Worm (Caenorhabditis elegans) whole organism, L2 larva: Measurements from ENCODE around the gene mtcu-2.
A peak's percentile ranks its signal among the peaks of the same experiment; 100 is the strongest.

Experiments
- C34F6.9 ChIP-seq: fragments of 150-350 bp; optimal IDR thresholded peaks from 2 replicates; lab custom pipeline; 2014; ENCODE audit warnings: missing biosample characterization, missing genetic modification characterization
- F13H6.1 ChIP-seq: sonication (generic microtip); optimal IDR thresholded peaks from 2 replicates; lab custom pipeline; 2016; ENCODE audit warnings: missing genetic modification characterization, missing compliant biosample characterization
- R02D3.7 ChIP-seq: fragments of 150-350 bp; optimal IDR thresholded peaks from 2 replicates; lab custom pipeline; 2014; ENCODE audit warnings: missing biosample characterization, missing genetic modification characterization
- Y55F3AM.14 ChIP-seq: fragments of 200-800 bp; sonication (Bioruptor generic); optimal IDR thresholded peaks from 2 replicates; lab custom pipeline; 2018; ENCODE audit warnings: mild to moderate bottlenecking, missing genetic modification characterization, missing compliant biosample characterization
- ZK546.5 ChIP-seq: sonication (generic microtip); optimal IDR thresholded peaks from 2 replicates; lab custom pipeline; 2017; ENCODE audit warnings: missing biosample characterization, missing genetic modification characterization
- alr-1 ChIP-seq: fragments of 150-350 bp; optimal IDR thresholded peaks from 2 replicates; lab custom pipeline; 2014; ENCODE audit warnings: missing biosample characterization, missing genetic modification characterization
- blmp-1 ChIP-seq: sonication (generic microtip); optimal IDR thresholded peaks from 2 replicates; lab custom pipeline; 2017; ENCODE audit warnings: missing genetic modification characterization, mild to moderate bottlenecking, missing compliant biosample characterization, antibody characterized with exemption, moderate library complexity; ENCODE audit not compliant: insufficient read depth
- egl-27 ChIP-seq: sonication (generic microtip); optimal IDR thresholded peaks from 3 replicates; lab custom pipeline; 2017; ENCODE audit warnings: missing biosample characterization, missing genetic modification reagents, missing genetic modification characterization
- lin-11 ChIP-seq: fragments of 150-350 bp; sonication (generic microtip); optimal IDR thresholded peaks from 2 replicates; lab custom pipeline; 2014; ENCODE audit warnings: missing biosample characterization, missing genetic modification characterization, inconsistent platforms, mixed read lengths
- lin-39 ChIP-seq: fragments of 150-350 bp; optimal IDR thresholded peaks from 2 replicates; lab custom pipeline; 2014; ENCODE audit warnings: missing biosample characterization, missing genetic modification reagents, missing genetic modification characterization
- mdl-1 ChIP-seq, 2 experiments: fragments of 150-350 bp in 1 of 2; sonication (generic microtip) in 1 of 2; optimal IDR thresholded peaks; 2 replicates each; lab custom pipeline; 2017; ENCODE audit warnings: missing biosample characterization in 2 of 2, missing genetic modification characterization in 2 of 2
- nhr-10 ChIP-seq: sonication (generic microtip); optimal IDR thresholded peaks from 2 replicates; lab custom pipeline; 2017; ENCODE audit warnings: missing biosample characterization, missing genetic modification characterization
- nhr-11 ChIP-seq: fragments of 150-350 bp; optimal IDR thresholded peaks from 2 replicates; lab custom pipeline; 2014; ENCODE audit warnings: missing biosample characterization, missing genetic modification characterization
- nhr-12 ChIP-seq: fragments of 150-350 bp; optimal IDR thresholded peaks from 2 replicates; lab custom pipeline; 2014; ENCODE audit warnings: missing biosample characterization, missing genetic modification characterization
- nhr-21 ChIP-seq: fragments of 150-350 bp; optimal IDR thresholded peaks from 2 replicates; lab custom pipeline; 2014; ENCODE audit warnings: missing biosample characterization, missing genetic modification characterization
- nhr-23 ChIP-seq: fragments of 150-350 bp; optimal IDR thresholded peaks from 2 replicates; lab custom pipeline; 2014; ENCODE audit warnings: missing biosample characterization, missing genetic modification reagents, missing genetic modification characterization
- nhr-237 ChIP-seq: fragments of 150-350 bp; optimal IDR thresholded peaks from 2 replicates; lab custom pipeline; 2014; ENCODE audit warnings: missing biosample characterization, missing genetic modification characterization
- nhr-25 ChIP-seq: fragments of 150-350 bp; sonication (generic microtip); optimal IDR thresholded peaks from 3 replicates; lab custom pipeline; 2014; ENCODE audit warnings: missing biosample characterization, missing genetic modification characterization
- peb-1 ChIP-seq: fragments of 150-350 bp; optimal IDR thresholded peaks from 2 replicates; lab custom pipeline; 2014; ENCODE audit warnings: missing biosample characterization, missing genetic modification characterization
- sem-4 ChIP-seq: fragments of 150-350 bp; optimal IDR thresholded peaks from 2 replicates; lab custom pipeline; 2014; ENCODE audit warnings: missing biosample characterization, missing genetic modification reagents, missing genetic modification characterization
- skn-1 ChIP-seq: sonication (generic microtip); optimal IDR thresholded peaks from 2 replicates; lab custom pipeline; 2017; ENCODE audit warnings: missing biosample characterization, missing genetic modification characterization
- sma-3 ChIP-seq: sonication (generic microtip); optimal IDR thresholded peaks from 2 replicates; lab custom pipeline; 2016; ENCODE audit warnings: missing genetic modification reagents, missing genetic modification characterization, missing compliant biosample characterization
- sma-9 ChIP-seq, 2 experiments: fragments of 150-350 bp in 1 of 2; sonication (generic microtip) in 1 of 2; optimal IDR thresholded peaks; 2 replicates each; lab custom pipeline; 2014 to 2016; ENCODE audit warnings: missing genetic modification characterization in 2 of 2, mild to moderate bottlenecking in 1 of 2, missing biosample characterization in 1 of 2, missing compliant biosample characterization in 1 of 2, missing genetic modification reagents in 1 of 2, moderate library complexity in 1 of 2
- snpc-4 ChIP-seq: fragments of 150-350 bp; optimal IDR thresholded peaks from 2 replicates; lab custom pipeline; 2014; ENCODE audit warnings: missing biosample characterization, missing genetic modification characterization
- unc-39 ChIP-seq: fragments of 150-350 bp; optimal IDR thresholded peaks from 2 replicates; lab custom pipeline; 2014; ENCODE audit warnings: missing biosample characterization, missing genetic modification characterization
- unc-55 ChIP-seq: fragments of 150-350 bp; sonication (generic microtip); optimal IDR thresholded peaks from 3 replicates; lab custom pipeline; 2014; ENCODE audit warnings: missing biosample characterization, missing genetic modification reagents, missing genetic modification characterization
- ztf-1 ChIP-seq: fragments of 200-800 bp; sonication (Bioruptor generic); conservative IDR thresholded peaks from 2 replicates; pipeline ENCODE4 v1.3.6; 2022; ENCODE audit warnings: missing genetic modification characterization, missing compliant biosample characterization
- ztf-11 ChIP-seq: sonication (generic microtip); optimal IDR thresholded peaks from 2 replicates; lab custom pipeline; 2017; ENCODE audit warnings: missing biosample characterization, missing genetic modification characterization
- ztf-4 ChIP-seq: fragments of 150-350 bp; optimal IDR thresholded peaks from 2 replicates; lab custom pipeline; 2014; ENCODE audit warnings: missing biosample characterization, missing genetic modification characterization

The mtcu-2 gene

DNA sequence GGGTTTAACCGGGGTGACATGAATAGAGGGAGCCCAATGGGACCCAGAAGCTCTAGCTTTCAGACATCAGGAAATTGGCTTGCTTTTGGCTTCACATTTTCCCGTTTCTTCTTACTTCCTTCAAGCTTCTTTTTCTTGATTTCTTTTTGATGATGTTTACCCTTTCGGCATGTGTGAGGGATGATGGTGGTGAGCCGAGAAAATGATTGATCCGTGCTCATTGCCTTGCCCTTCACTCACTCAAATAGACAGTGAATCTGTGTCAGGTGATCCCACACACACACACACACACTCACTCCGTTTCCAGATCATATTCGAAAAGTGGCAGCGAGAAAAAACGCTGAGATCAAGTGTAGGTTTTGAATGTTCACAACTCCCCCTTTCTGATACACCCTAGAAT lies 38.3 kb downstream of the mtcu-2 start:
- TF ChIP-seq nhr-23 (tag; lab: Kevin White, UChicago) (no peak), R02D3.7 (tag; lab: Kevin White, UChicago) (no peak), snpc-4 (tag; lab: Kevin White, UChicago) (no peak), ztf-1 (GFP tag; lab: Robert Waterston, UW) (no peak), blmp-1 (tag; lab: Kevin White, UChicago) (no peak), Y55F3AM.14 (GFP tag; lab: Kevin White, UChicago) (no peak), sma-3 (GFP tag; lab: Kevin White, UChicago) (no peak), ztf-11 (tag; lab: Kevin White, UChicago) (no peak), skn-1 (tag; lab: Kevin White, UChicago) (no peak), sem-4 (tag; lab: Kevin White, UChicago) (no peak), nhr-21 (tag; lab: Kevin White, UChicago) (no peak), nhr-10 (tag; lab: Kevin White, UChicago) (no peak)

DNA sequence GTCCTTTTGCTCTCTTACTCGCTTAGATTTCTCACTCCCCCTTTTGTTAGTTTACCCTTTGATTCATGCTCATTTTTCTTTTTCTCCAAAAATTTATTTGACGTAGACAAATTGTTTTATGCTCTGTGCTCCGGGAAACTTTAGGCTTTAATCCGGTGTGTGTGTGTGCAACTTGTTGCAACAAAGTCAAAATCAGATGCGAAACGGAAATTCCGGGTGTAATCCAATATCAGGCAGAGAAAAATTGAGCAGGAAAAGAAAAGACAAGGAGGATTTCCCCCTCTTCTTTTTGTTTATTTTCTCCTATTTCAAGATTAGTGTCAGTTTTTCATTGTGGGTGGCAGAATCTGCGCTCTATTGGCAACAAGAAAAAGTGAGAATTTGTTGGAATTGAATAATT lies 40.5 kb downstream of the mtcu-2 start:
- TF ChIP-seq ztf-1 (GFP tag; lab: Robert Waterston, UW), result no peak
- TF ChIP-seq F13H6.1 (tag; lab: Kevin White, UChicago), result peak; percentile 38
- TF ChIP-seq alr-1, result no peak
- TF ChIP-seq nhr-11 (tag; lab: Kevin White, UChicago), result no peak
- no peak for TF ChIP-seq ZK546.5
- no peak for TF ChIP-seq nhr-21 (tag; lab: Kevin White, UChicago)
- TF ChIP-seq sma-9 (GFP tag; optimal IDR thresholded peaks at IDR 0.05; lab: Kevin White, UChicago), result peak; percentile 22
- no peak for TF ChIP-seq sma-9 (tag; optimal IDR thresholded peaks at IDR 0.05; lab: Kevin White, UChicago)
- no peak for TF ChIP-seq unc-55
- TF ChIP-seq unc-39 (tag; lab: Kevin White, UChicago), result no peak
- TF ChIP-seq nhr-12 (tag; lab: Kevin White, UChicago), result no peak

DNA sequence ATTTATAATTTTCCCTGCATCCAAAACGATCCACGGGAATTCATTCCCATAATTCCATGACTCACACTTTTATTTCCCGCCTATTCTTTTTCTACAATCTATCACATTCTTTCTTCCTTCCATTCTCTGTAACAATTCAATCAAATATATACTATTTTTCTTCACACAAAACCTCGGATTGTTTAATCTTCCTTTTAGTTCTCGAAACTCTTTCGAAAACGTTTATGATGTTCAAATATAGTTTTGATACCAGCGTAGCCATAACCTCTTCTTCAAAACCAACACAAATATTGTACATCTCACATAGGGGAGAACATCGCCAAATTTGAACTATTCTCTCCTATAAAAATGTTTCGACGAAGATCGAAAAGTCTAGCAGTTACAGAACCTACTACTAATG lies 42.2 kb downstream of the mtcu-2 start, which contains the start of gene lec-3:
lec-3 (plus strand) TSS at position 301 of the 400 bp plus-strand sequence.
- no peak for TF ChIP-seq nhr-23 (tag; lab: Kevin White, UChicago)
- TF ChIP-seq alr-1, result no peak

DNA sequence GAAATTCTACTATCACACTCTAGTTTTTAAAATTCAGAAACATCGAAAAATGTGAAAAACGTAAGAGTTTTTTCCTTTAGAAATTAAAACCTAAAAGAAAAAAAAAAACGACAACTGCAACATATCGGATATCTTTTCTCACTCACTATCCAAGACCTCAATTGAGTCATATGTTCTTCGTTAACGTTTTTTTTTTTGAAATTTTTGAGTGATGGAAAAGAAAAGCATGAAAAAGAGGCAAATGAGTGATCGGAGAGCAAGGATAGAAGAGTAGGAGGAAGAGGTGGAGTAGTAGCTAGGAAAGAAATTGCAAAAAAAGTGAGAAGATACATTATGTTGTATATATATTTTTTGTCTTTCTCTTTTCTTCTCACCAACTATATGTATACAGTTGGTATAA lies 43.5 kb downstream of the mtcu-2 start:
- TF ChIP-seq sma-9 (GFP tag; optimal IDR thresholded peaks at IDR 0.05; lab: Kevin White, UChicago), result no peak
- TF ChIP-seq sma-9 (tag; optimal IDR thresholded peaks at IDR 0.05; lab: Kevin White, UChicago), result no peak
- TF ChIP-seq mdl-1 (tag; optimal IDR thresholded peaks at IDR 0.05; lab: Kevin White, UChicago), result no peak
- TF ChIP-seq C34F6.9 (tag; lab: Kevin White, UChicago), result peak; percentile 37
- TF ChIP-seq nhr-25 (tag; lab: Kevin White, UChicago), result no peak
- TF ChIP-seq F13H6.1 (tag; lab: Kevin White, UChicago), result peak; percentile 25

DNA sequence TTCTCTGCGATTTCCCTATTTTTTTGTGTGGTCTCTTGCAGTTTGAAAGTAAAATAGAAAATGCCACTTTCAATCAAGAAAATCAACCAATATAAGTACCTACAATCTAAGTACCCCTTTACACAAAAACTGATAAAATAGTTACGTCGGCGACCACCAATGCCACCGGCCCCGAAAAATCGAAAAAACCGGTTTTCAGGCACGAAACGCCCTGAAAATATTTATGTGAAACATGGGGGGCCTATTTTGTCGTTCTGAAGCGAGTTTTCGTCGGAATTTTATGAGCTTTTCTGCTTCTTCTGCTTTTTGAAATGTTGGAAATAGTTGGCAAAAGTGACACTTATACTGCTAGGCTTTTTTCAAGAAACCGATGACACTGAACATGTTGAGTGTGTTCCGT lies 44.4 kb downstream of the mtcu-2 start:
- TF ChIP-seq egl-27 (tag; lab: Kevin White, UChicago) (no peak), ZK546.5 (no peak), snpc-4 (tag; lab: Kevin White, UChicago) (no peak), ztf-4 (tag; lab: Kevin White, UChicago) (no peak), lin-39 (tag; lab: Kevin White, UChicago) (no peak), nhr-12 (tag; lab: Kevin White, UChicago) (no peak), Y55F3AM.14 (GFP tag; lab: Kevin White, UChicago) (no peak), nhr-237 (tag; lab: Kevin White, UChicago) (no peak), peb-1 (tag; lab: Kevin White, UChicago) (no peak), lin-11 (tag; lab: Kevin White, UChicago) (no peak)
